Worm (Caenorhabditis elegans) whole organism, young adult: ENCODE results near the gene C09B9.7.
"Not testable (repeated sequence)": the region's sequence is repeated elsewhere in the genome, so short reads cannot be mapped to it uniquely, and the experiment has no call there.

ENCODE experiments used
- C17E4.6 ChIP-seq: fragments of 200-800 bp; sonication (Bioruptor generic); IDR thresholded peaks from 2 replicates; pipeline ENCODE4 v1.3.6; 2022; ENCODE audit warnings: missing genetic modification reagents, missing genetic modification characterization, missing compliant biosample characterization
- D2030.7 ChIP-seq: fragments of 200-800 bp; sonication (Bioruptor generic); IDR thresholded peaks from 2 replicates; pipeline ENCODE4 v1.3.6; 2022; ENCODE audit warnings: missing genetic modification reagents, missing genetic modification characterization, missing compliant biosample characterization
- F22D6.2 ChIP-seq: sonication (generic microtip); optimal IDR thresholded peaks from 2 replicates; lab custom pipeline; 2016; ENCODE audit warnings: mild to moderate bottlenecking, missing genetic modification characterization, missing compliant biosample characterization
- F23B12.7 ChIP-seq: sonication (generic microtip); optimal IDR thresholded peaks from 2 replicates; lab custom pipeline; 2017; ENCODE audit warnings: missing genetic modification characterization, mild to moderate bottlenecking, missing compliant biosample characterization, antibody characterized with exemption, moderate library complexity; ENCODE audit not compliant: insufficient read depth
- F49E8.2 ChIP-seq: sonication (generic microtip); optimal IDR thresholded peaks from 3 replicates; lab custom pipeline; 2017; ENCODE audit warnings: missing genetic modification characterization, mild to moderate bottlenecking, missing compliant biosample characterization, antibody characterized with exemption, moderate library complexity; ENCODE audit not compliant: insufficient read depth
- F55B11.4 ChIP-seq: sonication (generic microtip); optimal IDR thresholded peaks from 2 replicates; lab custom pipeline; 2016; ENCODE audit warnings: missing compliant biosample characterization, missing genetic modification characterization, borderline replicate concordance; ENCODE audit not compliant: insufficient read depth
- K12H6.12 ChIP-seq: fragments of 200-800 bp; sonication (Bioruptor generic); optimal IDR thresholded peaks from 2 replicates; lab custom pipeline; 2018; ENCODE audit warnings: mild to moderate bottlenecking, missing genetic modification characterization, missing compliant biosample characterization
- Y53G8AR.9 ChIP-seq: fragments of 200-800 bp; sonication (Bioruptor generic); conservative IDR thresholded peaks from 2 replicates; pipeline ENCODE4 v1.3.6; 2022; ENCODE audit warnings: missing genetic modification reagents, missing genetic modification characterization, missing compliant biosample characterization
- ZK185.1 ChIP-seq: sonication (generic microtip); optimal IDR thresholded peaks from 2 replicates; lab custom pipeline; 2016; ENCODE audit warnings: mild to moderate bottlenecking, missing genetic modification characterization, missing compliant biosample characterization; ENCODE audit not compliant: poor library complexity, severe bottlenecking
- attf-5 ChIP-seq: fragments of 200-800 bp; sonication (Bioruptor generic); optimal IDR thresholded peaks from 2 replicates; lab custom pipeline; 2018; ENCODE audit warnings: mild to moderate bottlenecking, missing genetic modification characterization, missing compliant biosample characterization
- attf-6 ChIP-seq: fragments of 200-800 bp; sonication (Bioruptor generic); IDR thresholded peaks from 2 replicates; pipeline ENCODE4 v1.3.6; 2022; ENCODE audit warnings: missing genetic modification reagents, missing genetic modification characterization, missing compliant biosample characterization
- ccch-3 ChIP-seq: fragments of 200-800 bp; sonication (Bioruptor generic); optimal IDR thresholded peaks from 2 replicates; lab custom pipeline; 2018; ENCODE audit warnings: mild to moderate bottlenecking, missing genetic modification characterization, missing compliant biosample characterization
- cebp-1 ChIP-seq, 2 experiments: fragments of 200-800 bp in 1 of 2; sonication (Bioruptor generic) in 1 of 2; sonication (generic microtip) in 1 of 2; IDR thresholded peaks in 1 of 2; optimal IDR thresholded peaks in 1 of 2; 2 replicates each; pipeline versions ENCODE4 v1.3.6 to Lab custom; 2017 to 2022; ENCODE audit warnings: missing compliant biosample characterization in 2 of 2, missing genetic modification characterization in 2 of 2, mild to moderate bottlenecking in 1 of 2, missing genetic modification reagents in 1 of 2, moderate library complexity in 1 of 2
- ceh-100 ChIP-seq: fragments of 200-800 bp; sonication (Bioruptor generic); IDR thresholded peaks from 2 replicates; pipeline ENCODE4 v1.3.6; 2022; ENCODE audit warnings: missing genetic modification reagents, missing genetic modification characterization, missing compliant biosample characterization
- ceh-58 ChIP-seq: fragments of 200-800 bp; sonication (Bioruptor generic); IDR thresholded peaks from 2 replicates; pipeline ENCODE4 v1.3.6; 2022; ENCODE audit warnings: missing genetic modification characterization, missing compliant biosample characterization
- dox-1 ChIP-seq: fragments of 200-800 bp; sonication (Bioruptor generic); IDR thresholded peaks from 2 replicates; pipeline ENCODE4 v1.3.6; 2022; ENCODE audit warnings: missing genetic modification reagents, missing genetic modification characterization, missing compliant biosample characterization
- egl-44 ChIP-seq: fragments of 200-800 bp; sonication (Bioruptor generic); IDR thresholded peaks from 2 replicates; pipeline ENCODE4 v1.3.6; 2022; ENCODE audit warnings: missing genetic modification reagents, missing genetic modification characterization, missing compliant biosample characterization
- ekl-4 ChIP-seq: fragments of 200-800 bp; sonication (Bioruptor generic); IDR thresholded peaks from 2 replicates; pipeline ENCODE4 v1.3.6; 2022; ENCODE audit warnings: missing genetic modification reagents, missing genetic modification characterization, missing compliant biosample characterization
- gei-17 ChIP-seq: fragments of 200-800 bp; sonication (Bioruptor generic); optimal IDR thresholded peaks from 2 replicates; lab custom pipeline; 2018; ENCODE audit warnings: mild to moderate bottlenecking, missing genetic modification characterization, missing compliant biosample characterization
- hmg-1.2 ChIP-seq: fragments of 200-800 bp; sonication (Bioruptor generic); IDR thresholded peaks from 2 replicates; pipeline ENCODE4 v1.3.6; 2022; ENCODE audit warnings: missing genetic modification reagents, missing genetic modification characterization, missing compliant biosample characterization
- hmg-20 ChIP-seq: fragments of 200-800 bp; sonication (Bioruptor generic); IDR thresholded peaks from 2 replicates; pipeline ENCODE4 v1.3.6; 2022; ENCODE audit warnings: missing genetic modification reagents, missing genetic modification characterization, missing compliant biosample characterization
- hrde-1 ChIP-seq: sonication (generic microtip); optimal IDR thresholded peaks from 2 replicates; lab custom pipeline; 2016; ENCODE audit warnings: missing genetic modification characterization, mild to moderate bottlenecking, missing compliant biosample characterization, moderate library complexity, missing genotype, missing genetic modification reagents, borderline replicate concordance
- hsf-1 ChIP-seq: fragments of 200-800 bp; sonication (Bioruptor generic); IDR thresholded peaks from 2 replicates; pipeline ENCODE4 v1.3.6; 2022; ENCODE audit warnings: missing genetic modification reagents, missing genetic modification characterization, missing compliant biosample characterization
- lin-35 ChIP-seq, 3 experiments: fragments of 150-350 bp in 2 of 3; sonication (generic microtip) in 1 of 3; optimal IDR thresholded peaks; 2 replicates each; lab custom pipeline; 2014 to 2018; ENCODE audit warnings: missing biosample characterization in 3 of 3, missing genetic modification characterization in 3 of 3, missing genetic modification reagents in 3 of 3
- lsl-1 ChIP-seq: fragments of 200-800 bp; sonication (Bioruptor generic); optimal IDR thresholded peaks from 2 replicates; lab custom pipeline; 2018; ENCODE audit warnings: mild to moderate bottlenecking, missing genetic modification characterization, moderate library complexity, missing compliant biosample characterization
- lsy-27 ChIP-seq: sonication (generic microtip); optimal IDR thresholded peaks from 2 replicates; lab custom pipeline; 2017; ENCODE audit warnings: missing genetic modification characterization, mild to moderate bottlenecking, missing compliant biosample characterization, antibody characterized with exemption, missing genotype, borderline replicate concordance; ENCODE audit not compliant: insufficient read depth
- madf-3 ChIP-seq: fragments of 200-800 bp; sonication (Bioruptor generic); IDR thresholded peaks from 2 replicates; pipeline ENCODE4 v1.3.6; 2022; ENCODE audit warnings: missing genetic modification reagents, missing genetic modification characterization, missing compliant biosample characterization
- madf-6 ChIP-seq: fragments of 200-800 bp; sonication (Bioruptor generic); IDR thresholded peaks from 2 replicates; pipeline ENCODE4 v1.3.6; 2022; ENCODE audit warnings: missing genetic modification reagents, missing genetic modification characterization, missing compliant biosample characterization
- mcd-1 ChIP-seq: fragments of 200-800 bp; sonication (Bioruptor generic); IDR thresholded peaks from 2 replicates; pipeline ENCODE4 v1.3.6; 2022; ENCODE audit warnings: missing genetic modification reagents, missing genetic modification characterization, missing compliant biosample characterization
- mxl-1 ChIP-seq: sonication (generic microtip); optimal IDR thresholded peaks from 2 replicates; lab custom pipeline; 2016; ENCODE audit warnings: missing genetic modification characterization, missing compliant biosample characterization
- rcor-1 ChIP-seq: fragments of 200-800 bp; sonication (Bioruptor generic); IDR thresholded peaks from 2 replicates; pipeline ENCODE4 v1.3.6; 2022; ENCODE audit warnings: missing genetic modification reagents, missing genetic modification characterization, missing compliant biosample characterization
- rpc-1 ChIP-seq, 2 experiments: fragments of 150-350 bp in 1 of 2; sonication (generic microtip) in 1 of 2; optimal IDR thresholded peaks; 2 replicates each; lab custom pipeline; 2014 to 2018; ENCODE audit warnings: missing biosample characterization in 1 of 2, missing genetic modification characterization in 1 of 2, missing genetic modification reagents in 1 of 2, missing genotype in 1 of 2
- snpc-1.1 ChIP-seq: sonication (generic microtip); optimal IDR thresholded peaks from 2 replicates; lab custom pipeline; 2017; ENCODE audit warnings: missing genetic modification characterization, mild to moderate bottlenecking, missing compliant biosample characterization, antibody characterized with exemption, moderate library complexity, missing genotype, missing genetic modification reagents; ENCODE audit not compliant: insufficient read depth
- snpc-3.4 ChIP-seq: sonication (generic microtip); optimal IDR thresholded peaks from 2 replicates; lab custom pipeline; 2017; ENCODE audit warnings: missing genetic modification characterization, mild to moderate bottlenecking, missing compliant biosample characterization, antibody characterized with exemption, moderate library complexity, missing genotype, missing genetic modification reagents
- snpc-4 ChIP-seq, 5 experiments: fragments of 150-350 bp in 1 of 5; sonication (generic microtip) in 4 of 5; optimal IDR thresholded peaks; 2 replicates each; lab custom pipeline; 2014 to 2018; ENCODE audit warnings: missing genetic modification characterization in 5 of 5, missing biosample characterization in 3 of 5, antibody characterized with exemption in 2 of 5, mild to moderate bottlenecking in 2 of 5, missing compliant biosample characterization in 2 of 5, missing genotype in 2 of 5, moderate library complexity in 2 of 5, missing genetic modification reagents in 1 of 5
- tbp1 ChIP-seq: fragments of 200-800 bp; sonication (Bioruptor generic); optimal IDR thresholded peaks from 2 replicates; lab custom pipeline; 2018; ENCODE audit warnings: mild to moderate bottlenecking, missing genetic modification characterization, missing compliant biosample characterization
- tlf-1 ChIP-seq: fragments of 200-800 bp; sonication (Bioruptor generic); optimal IDR thresholded peaks from 2 replicates; lab custom pipeline; 2018; ENCODE audit warnings: mild to moderate bottlenecking, missing genetic modification characterization, missing compliant biosample characterization
- ztf-18 ChIP-seq: sonication (generic microtip); optimal IDR thresholded peaks from 2 replicates; lab custom pipeline; 2016; ENCODE audit warnings: missing genotype, mild to moderate bottlenecking, missing genetic modification characterization, missing compliant biosample characterization
- ztf-28 ChIP-seq: fragments of 200-800 bp; sonication (Bioruptor generic); IDR thresholded peaks from 2 replicates; pipeline ENCODE4 v1.3.6; 2022; ENCODE audit warnings: missing genetic modification reagents, missing genetic modification characterization, missing compliant biosample characterization

C09B9.7 gene

DNA sequence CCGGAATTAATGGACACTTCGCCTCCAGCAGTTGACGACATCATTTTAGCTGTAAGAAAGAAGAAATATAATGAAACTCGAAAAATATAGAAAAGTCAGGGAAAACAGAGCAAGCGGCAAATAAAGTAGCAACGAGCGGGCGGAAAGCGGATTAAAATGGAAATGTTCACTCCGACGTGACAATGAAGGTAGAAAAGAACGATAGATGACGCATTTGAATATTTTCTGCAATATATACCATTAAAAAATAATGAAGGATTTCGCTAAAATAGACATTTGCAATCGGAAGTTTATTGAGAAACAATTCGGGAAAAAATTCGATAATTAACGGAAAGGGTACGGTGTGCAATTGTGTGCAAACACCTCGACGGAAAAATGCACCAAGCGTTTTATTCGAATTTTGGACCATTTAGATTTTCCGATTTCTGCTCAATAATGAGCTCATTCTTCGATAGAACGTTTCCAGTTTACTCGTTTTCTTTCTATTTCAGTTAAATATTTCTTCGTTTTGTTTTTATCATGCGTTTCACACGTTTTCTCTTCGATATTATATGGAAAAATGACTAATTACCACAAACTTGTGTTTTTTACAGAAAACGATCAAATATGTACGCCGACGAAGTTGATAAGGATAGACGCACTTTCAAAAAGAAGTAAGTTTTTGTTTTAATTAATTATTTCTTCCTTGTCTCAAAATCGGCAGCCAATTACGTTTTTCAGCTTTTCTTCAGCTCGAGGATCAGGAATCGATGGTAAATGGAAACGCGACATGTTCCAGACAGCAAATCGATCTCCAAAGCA, 30.3 kb upstream of the C09B9.7 start, which contains the start of the genes snpn-1 and C02B10.4:
Gene snpn-1, minus strand, starts transcription at position 51 of the 801 bp plus-strand sequence.
Gene C02B10.4, plus strand, starts transcription at position 594 of the 801 bp plus-strand sequence.
- TF ChIP-seq lin-35 (GFP tag; optimal IDR thresholded peaks at IDR 0.05; lab: Kevin White, UChicago), result no peak
- TF ChIP-seq attf-5, result no peak
- TF ChIP-seq tlf-1 (GFP tag; lab: Kevin White, UChicago), result no peak
- TF ChIP-seq tbp1 (GFP tag; lab: Kevin White, UChicago), result peak; percentile 8
- TF ChIP-seq F55B11.4 (tag; lab: Kevin White, UChicago), result no peak
- no peak for TF ChIP-seq ccch-3 (GFP tag; lab: Kevin White, UChicago)
- no peak for TF ChIP-seq rpc-1 (optimal IDR thresholded peaks at IDR 0.05; lab: Kevin White, UChicago)
- TF ChIP-seq rpc-1 (tag; optimal IDR thresholded peaks at IDR 0.05; lab: Kevin White, UChicago), result no peak
- no peak for TF ChIP-seq F22D6.2
- no peak for TF ChIP-seq K12H6.12 (tag; lab: Kevin White, UChicago)
- TF ChIP-seq cebp-1 (GFP tag; IDR thresholded peaks at IDR 0.05; lab: Robert Waterston, UW), result no peak
- TF ChIP-seq cebp-1 (tag; optimal IDR thresholded peaks at IDR 0.05; lab: Kevin White, UChicago), result peak; percentile 8
- TF ChIP-seq gei-17 (GFP tag; lab: Kevin White, UChicago), result no peak
- no peak for TF ChIP-seq hrde-1
- TF ChIP-seq C17E4.6, result no peak
- TF ChIP-seq hmg-20 (GFP tag; lab: Robert Waterston, UW), result no peak
- no peak for TF ChIP-seq snpc-1.1
- TF ChIP-seq lsl-1 (GFP tag; lab: Kevin White, UChicago), result peak; percentile 76
- peak; percentile 10 for TF ChIP-seq F23B12.7 (tag; lab: Kevin White, UChicago)
- TF ChIP-seq mxl-1, result no peak
- TF ChIP-seq rcor-1 (GFP tag; lab: Robert Waterston, UW), result no peak
- TF ChIP-seq lsy-27 (tag; lab: Kevin White, UChicago), result no peak
- no peak for TF ChIP-seq ceh-58 (GFP tag; lab: Robert Waterston, UW)
- peak; percentile 15 for TF ChIP-seq snpc-4 (GFP tag; optimal IDR thresholded peaks at IDR 0.05; lab: Kevin White, UChicago)
- TF ChIP-seq snpc-4 (tag; optimal IDR thresholded peaks at IDR 0.05; lab: Kevin White, UChicago), result peak in 3 of 4 experiments; percentile 7 to 73 (median 71)

DNA sequence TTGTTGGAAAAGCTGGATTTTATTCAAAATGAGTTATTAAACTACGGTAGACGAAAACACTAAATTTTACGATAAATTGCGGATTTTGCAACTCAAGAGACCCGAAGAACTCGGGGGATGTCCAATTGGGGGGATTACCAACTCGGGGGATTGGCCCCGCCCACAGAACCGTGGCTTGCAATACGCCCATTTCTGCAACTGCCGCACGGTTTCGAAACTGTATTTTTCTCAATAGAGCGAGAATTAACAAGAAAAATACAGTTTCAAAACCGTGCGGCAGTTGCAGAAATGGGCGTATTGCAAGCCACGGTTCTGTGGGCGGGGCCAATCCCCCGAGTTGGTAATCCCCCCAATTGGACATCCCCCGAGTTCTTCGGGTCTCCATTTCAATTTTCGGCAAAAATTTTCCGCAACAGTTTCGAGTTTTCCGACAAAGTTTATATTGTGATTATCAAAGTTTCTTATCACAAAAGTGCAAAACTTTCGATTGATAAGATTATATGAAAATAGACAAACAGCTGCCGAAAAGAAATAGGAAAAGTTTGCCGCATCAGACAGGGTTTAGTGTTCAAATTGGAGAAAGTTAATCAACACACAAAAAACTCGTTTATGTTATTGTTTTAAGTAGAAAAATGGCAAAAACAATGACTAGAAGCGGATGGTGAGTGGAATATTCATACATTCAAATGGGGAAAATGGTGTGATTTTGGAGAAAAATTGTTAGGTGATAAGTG, 29.1 kb upstream of the C09B9.7 start:
- peak; percentile 81 for TF ChIP-seq F49E8.2 (tag; lab: Kevin White, UChicago)
- TF ChIP-seq lsl-1 (GFP tag; lab: Kevin White, UChicago), result peak; percentile 61
- TF ChIP-seq cebp-1 (GFP tag; IDR thresholded peaks at IDR 0.05; lab: Robert Waterston, UW), result not testable (repeated sequence)
- peak; percentile 18 for TF ChIP-seq cebp-1 (tag; optimal IDR thresholded peaks at IDR 0.05; lab: Kevin White, UChicago)
- TF ChIP-seq ZK185.1 (tag; lab: Kevin White, UChicago), result peak; percentile 14
- TF ChIP-seq madf-3, result 0 out of 2 replicates have a peak, but pooled peaks have one; percentile 8
- TF ChIP-seq hsf-1, result 0 out of 2 replicates have a peak, but pooled peaks have one; percentile 38
- TF ChIP-seq attf-6, result 0 out of 2 replicates have a peak, but pooled peaks have one; percentile 58
- TF ChIP-seq D2030.7 (GFP tag; lab: Robert Waterston, UW), result peak; percentile 55; the same call in 1 of the 2 replicates
- peak; percentile 15 for TF ChIP-seq ztf-18
- 0 out of 2 replicates have a peak, but pooled peaks have one; percentile 49 for TF ChIP-seq ekl-4 (GFP tag; lab: Robert Waterston, UW)
- peak; percentile 61; the same call in 1 of the 2 replicates for TF ChIP-seq madf-6 (GFP tag; lab: Robert Waterston, UW)
- TF ChIP-seq ztf-28 (GFP tag; lab: Robert Waterston, UW), result 0 out of 2 replicates have a peak, but pooled peaks have one; percentile 31
- peak; percentile 54; the same call in 1 of the 2 replicates for TF ChIP-seq dox-1 (GFP tag; lab: Robert Waterston, UW)
- TF ChIP-seq egl-44 (GFP tag; lab: Robert Waterston, UW), result 0 out of 2 replicates have a peak, but pooled peaks have one; percentile 10
- TF ChIP-seq snpc-4 (GFP tag; optimal IDR thresholded peaks at IDR 0.05; lab: Kevin White, UChicago), result peak; percentile 30
- peak in 3 of 4 experiments; percentile 14 to 85 (median 81) for TF ChIP-seq snpc-4 (tag; optimal IDR thresholded peaks at IDR 0.05; lab: Kevin White, UChicago)
- TF ChIP-seq ceh-100 (GFP tag; lab: Robert Waterston, UW), result peak; percentile 87
- TF ChIP-seq mcd-1 (GFP tag; lab: Robert Waterston, UW), result peak; percentile 82
- TF ChIP-seq hmg-1.2 (GFP tag; lab: Robert Waterston, UW), result peak; percentile 28; the same call in 1 of the 2 replicates
- TF ChIP-seq Y53G8AR.9 (GFP tag; lab: Robert Waterston, UW), result 0 out of 2 replicates have a peak, but pooled peaks have one; percentile 13
- TF ChIP-seq snpc-3.4 (tag; lab: Kevin White, UChicago), result peak; percentile 26
